Fruit fly (Drosophila melanogaster) whole organism, embryonic: ENCODE measurements around the gene Syp.

ENCODE experiments used
- CG1233 ChIP-seq: fragments of 200-800 bp; sonication (Bioruptor generic); optimal IDR thresholded peaks from 4 replicates; lab custom pipeline; 2018; ENCODE audit warnings: missing biosample characterization, mild to moderate bottlenecking, missing genetic modification characterization
- CG13296 ChIP-seq: fragments of 200-800 bp; sonication (Bioruptor generic); optimal IDR thresholded peaks from 3 replicates; lab custom pipeline; 2018; ENCODE audit warnings: missing biosample characterization, mild to moderate bottlenecking, missing genetic modification characterization
- CG3163 ChIP-seq: fragments of 200-800 bp; sonication (Bioruptor generic); optimal IDR thresholded peaks from 3 replicates; lab custom pipeline; 2016; ENCODE audit warnings: missing biosample characterization, missing genetic modification characterization
- CG6683 ChIP-seq: fragments of 200-800 bp; sonication (Bioruptor generic); optimal IDR thresholded peaks from 2 replicates; lab custom pipeline; 2017; ENCODE audit warnings: missing biosample characterization, mild to moderate bottlenecking, missing genetic modification characterization, missing genetic modification reagents
- Dref ChIP-seq: fragments of 200-800 bp; sonication (Bioruptor generic); IDR thresholded peaks from 2 replicates; pipeline ENCODE4 v1.3.6; 2022; ENCODE audit warnings: missing biosample characterization, missing genetic modification characterization
- MESR4 ChIP-seq: fragments of 200-800 bp; sonication (Bioruptor generic); optimal IDR thresholded peaks from 2 replicates; lab custom pipeline; 2018; ENCODE audit warnings: missing biosample characterization, mild to moderate bottlenecking, missing genetic modification characterization, moderate library complexity
- dati ChIP-seq: fragments of 200-800 bp; sonication (Bioruptor generic); IDR thresholded peaks from 2 replicates; pipeline ENCODE4 v1.3.6; 2022; ENCODE audit warnings: missing biosample characterization, missing genetic modification characterization

DNA sequence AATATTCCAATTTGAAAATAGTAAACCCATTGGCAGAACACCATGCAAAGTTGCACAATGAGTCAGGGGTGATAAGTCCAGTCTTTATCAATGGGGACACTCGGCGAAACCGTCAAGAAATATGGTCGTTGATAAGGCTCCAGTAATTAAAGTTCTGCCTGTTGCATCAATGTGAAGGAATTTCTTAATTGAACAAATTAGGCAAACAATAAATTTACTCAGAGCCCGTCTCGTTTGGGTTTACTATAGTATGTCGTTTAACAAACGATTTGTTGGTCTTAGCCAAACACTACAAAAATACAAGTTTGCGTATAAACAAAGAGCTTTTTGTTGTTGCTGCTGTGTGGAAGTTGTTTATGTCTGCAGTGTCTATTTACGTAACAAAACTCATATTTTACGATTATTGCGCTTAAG is 78.2 kb downstream of the Syp start:
- peak; percentile 63 for TF ChIP-seq CG1233 (GFP tag; lab: Kevin White, UChicago)
- TF ChIP-seq CG6683 = peak; percentile 4
- peak; percentile 73 for TF ChIP-seq CG13296 (GFP tag; lab: Kevin White, UChicago)
- no peak for TF ChIP-seq MESR4 (GFP tag; lab: Kevin White, UChicago)
- no peak for TF ChIP-seq CG3163 (GFP tag; lab: Kevin White, UChicago)
- TF ChIP-seq dati (GFP tag; lab: Robert Waterston, UW) = no peak
- TF ChIP-seq Dref (GFP tag; lab: Robert Waterston, UW) = no peak
